Worm (Caenorhabditis elegans) whole organism, L1 larva: ENCODE data around the gene myo-5.

Experiments used
- fos-1 ChIP-seq: fragments of 150-350 bp; optimal IDR thresholded peaks from 2 replicates; lab custom pipeline; 2014; ENCODE audit warnings: missing biosample characterization, missing genetic modification characterization
- hlh-4 ChIP-seq: sonication (generic microtip); optimal IDR thresholded peaks from 2 replicates; lab custom pipeline; 2016; ENCODE audit warnings: mild to moderate bottlenecking, missing genetic modification characterization, missing compliant biosample characterization
- lin-13 ChIP-seq: fragments of 150-350 bp; optimal IDR thresholded peaks from 2 replicates; lab custom pipeline; 2014; ENCODE audit warnings: missing biosample characterization, missing genetic modification reagents, missing genetic modification characterization
- lin-35 ChIP-seq, 2 experiments: fragments of 150-350 bp; optimal IDR thresholded peaks; 2 replicates each; lab custom pipeline; 2014; ENCODE audit warnings: missing biosample characterization in 2 of 2, missing genetic modification characterization in 2 of 2, missing genetic modification reagents in 2 of 2
- nhr-12 ChIP-seq: sonication (generic microtip); optimal IDR thresholded peaks from 2 replicates; lab custom pipeline; 2017; ENCODE audit warnings: missing biosample characterization, missing genetic modification characterization
- nhr-237 ChIP-seq: fragments of 150-350 bp; optimal IDR thresholded peaks from 2 replicates; lab custom pipeline; 2014; ENCODE audit warnings: missing biosample characterization, missing genetic modification characterization
- pqm-1 ChIP-seq: sonication (generic microtip); optimal IDR thresholded peaks from 3 replicates; lab custom pipeline; 2017; ENCODE audit warnings: missing biosample characterization, missing genetic modification characterization
- skn-1 ChIP-seq: fragments of 150-350 bp; optimal IDR thresholded peaks from 2 replicates; lab custom pipeline; 2014; ENCODE audit warnings: missing biosample characterization, missing genetic modification characterization
- unc-130 ChIP-seq: fragments of 150-350 bp; optimal IDR thresholded peaks from 2 replicates; lab custom pipeline; 2017; ENCODE audit warnings: missing biosample characterization, missing genetic modification characterization, inconsistent platforms
- unc-86 ChIP-seq: sonication (generic microtip); optimal IDR thresholded peaks from 2 replicates; lab custom pipeline; 2016; ENCODE audit warnings: missing genetic modification characterization, missing compliant biosample characterization
- zip-4 ChIP-seq: fragments of 200-800 bp; sonication (Bioruptor generic); optimal IDR thresholded peaks from 2 replicates; lab custom pipeline; 2018; ENCODE audit warnings: mild to moderate bottlenecking, missing genetic modification characterization, moderate library complexity, missing compliant biosample characterization

ce11 chrV:8081579-8081978, 27.2 kb upstream of the myo-5 start, which contains the start of gene str-131:
- no peak for TF ChIP-seq lin-35 (GFP tag; optimal IDR thresholded peaks at IDR 0.05; lab: Kevin White, UChicago)
- no peak for TF ChIP-seq fos-1 (tag; lab: Kevin White, UChicago)
- TF ChIP-seq nhr-12 (tag; lab: Kevin White, UChicago): no peak
- no peak for TF ChIP-seq pqm-1 (tag; lab: Kevin White, UChicago)
- no peak for TF ChIP-seq unc-130
- no peak for TF ChIP-seq hlh-4 (tag; lab: Kevin White, UChicago)
- no peak for TF ChIP-seq skn-1
- no peak for TF ChIP-seq unc-86 (tag; lab: Kevin White, UChicago)
- TF ChIP-seq lin-13: no peak
- TF ChIP-seq zip-4: no peak
- TF ChIP-seq nhr-237 (tag; lab: Kevin White, UChicago): no peak
